Worm (Caenorhabditis elegans) whole organism, young adult: ENCODE results near the gene M6.4.

ENCODE experiments used
- T07F8.4 ChIP-seq: sonication (generic microtip); optimal IDR thresholded peaks from 2 replicates; lab custom pipeline; 2016; ENCODE audit warnings: mild to moderate bottlenecking, missing genetic modification characterization, moderate library complexity, missing compliant biosample characterization
- die-1 ChIP-seq: sonication (generic microtip); optimal IDR thresholded peaks from 2 replicates; lab custom pipeline; 2016; ENCODE audit warnings: missing genotype, mild to moderate bottlenecking, missing genetic modification characterization, missing compliant biosample characterization
- snpc-4 ChIP-seq, 5 experiments: fragments of 150-350 bp in 1 of 5; sonication (generic microtip) in 4 of 5; optimal IDR thresholded peaks; 2 replicates each; lab custom pipeline; 2014 to 2018; ENCODE audit warnings: missing genetic modification characterization in 5 of 5, missing biosample characterization in 3 of 5, antibody characterized with exemption in 2 of 5, mild to moderate bottlenecking in 2 of 5, missing compliant biosample characterization in 2 of 5, missing genotype in 2 of 5, moderate library complexity in 2 of 5, missing genetic modification reagents in 1 of 5

DNA sequence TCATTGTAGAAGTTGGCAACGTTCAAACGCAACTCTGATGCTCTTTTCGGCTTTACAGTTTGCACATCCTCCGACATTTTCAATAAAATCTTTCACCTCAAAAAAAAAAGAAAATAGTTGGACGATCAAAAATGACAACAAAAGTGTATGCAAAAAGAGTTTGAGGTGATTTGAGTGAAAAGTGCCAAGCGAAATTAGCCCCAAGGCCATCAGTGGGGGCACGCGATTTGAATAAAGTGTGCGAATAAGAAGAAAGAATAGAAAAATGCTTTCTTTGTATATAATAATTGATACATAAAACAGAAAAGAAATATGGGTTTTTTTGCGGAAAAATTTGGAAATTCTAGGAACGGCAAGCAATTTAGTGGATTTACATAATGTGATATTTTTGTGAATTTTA is 37.1 kb downstream of the M6.4 start, which contains the start of gene T19D7.5:
- TF ChIP-seq T07F8.4 (tag; lab: Kevin White, UChicago) (no peak), die-1 (tag; lab: Kevin White, UChicago) (no peak), snpc-4 (GFP tag; optimal IDR thresholded peaks at IDR 0.05; lab: Kevin White, UChicago) (no peak), snpc-4 (tag; optimal IDR thresholded peaks at IDR 0.05; lab: Kevin White, UChicago) (no peak)
